Worm (Caenorhabditis elegans) whole organism, L4 larva: ENCODE measurements around the gene rps-21.

Source experiments
- Y5F2A.4 ChIP-seq: fragments of 200-800 bp; sonication (Bioruptor generic); optimal IDR thresholded peaks from 2 replicates; lab custom pipeline; 2018; ENCODE audit warnings: mild to moderate bottlenecking, missing genetic modification characterization, missing compliant biosample characterization
- ZK546.5 ChIP-seq, 2 experiments: sonication (generic microtip); optimal IDR thresholded peaks; 2 replicates each; lab custom pipeline; 2017; ENCODE audit warnings: missing biosample characterization in 2 of 2, missing genetic modification characterization in 2 of 2
- aha-1 ChIP-seq: fragments of 150-350 bp; peaks from one replicate; lab custom pipeline; 2014; ENCODE audit warnings: missing biosample characterization, missing genetic modification characterization
- arid-1 ChIP-seq: fragments of 200-800 bp; sonication (Bioruptor generic); conservative IDR thresholded peaks from 2 replicates; pipeline ENCODE4 v1.3.6; 2022; ENCODE audit warnings: missing genetic modification reagents, missing genetic modification characterization, missing compliant biosample characterization
- ceh-28 ChIP-seq: fragments of 150-350 bp; optimal IDR thresholded peaks from 2 replicates; lab custom pipeline; 2014; ENCODE audit warnings: missing biosample characterization, missing genetic modification reagents, missing genetic modification characterization
- ceh-82 ChIP-seq: sonication (generic microtip); optimal IDR thresholded peaks from 2 replicates; lab custom pipeline; 2017; ENCODE audit warnings: missing biosample characterization, missing genetic modification characterization
- cey-2 ChIP-seq: sonication (generic microtip); optimal IDR thresholded peaks from 3 replicates; lab custom pipeline; 2017; ENCODE audit warnings: missing genetic modification characterization, mild to moderate bottlenecking, missing compliant biosample characterization, antibody characterized with exemption, borderline replicate concordance; ENCODE audit not compliant: insufficient read depth
- daf-16 ChIP-seq, 3 experiments: sonication (generic microtip); optimal IDR thresholded peaks; 2 replicates each; lab custom pipeline; 2016 to 2017; ENCODE audit warnings: missing genetic modification characterization in 3 of 3, missing genetic modification reagents in 3 of 3, mild to moderate bottlenecking in 2 of 3, missing compliant biosample characterization in 2 of 3, missing biosample characterization in 1 of 3, moderate library complexity in 1 of 3
- dpl-1 ChIP-seq: fragments of 150-350 bp; optimal IDR thresholded peaks from 2 replicates; lab custom pipeline; 2014; ENCODE audit warnings: missing biosample characterization, missing genetic modification reagents, missing genetic modification characterization
- duxl-1 ChIP-seq: sonication (generic microtip); optimal IDR thresholded peaks from 2 replicates; lab custom pipeline; 2016; ENCODE audit warnings: mild to moderate bottlenecking, missing genetic modification characterization, moderate library complexity, missing compliant biosample characterization; ENCODE audit not compliant: poor library complexity
- dve-1 ChIP-seq: sonication (generic microtip); optimal IDR thresholded peaks from 2 replicates; lab custom pipeline; 2017; ENCODE audit warnings: antibody characterized with exemption, mild to moderate bottlenecking, missing genetic modification characterization, missing compliant biosample characterization; ENCODE audit not compliant: insufficient read depth
- egl-43 ChIP-seq: fragments of 200-800 bp; sonication (Bioruptor generic); IDR thresholded peaks from 2 replicates; pipeline ENCODE4 v1.3.6; 2022; ENCODE audit warnings: missing genetic modification reagents, missing genetic modification characterization, missing compliant biosample characterization
- hlh-11 ChIP-seq: fragments of 200-800 bp; sonication (Bioruptor generic); optimal IDR thresholded peaks from 2 replicates; lab custom pipeline; 2018; ENCODE audit warnings: mild to moderate bottlenecking, missing genetic modification characterization, missing compliant biosample characterization
- hlh-30 ChIP-seq: sonication (generic microtip); optimal IDR thresholded peaks from 2 replicates; lab custom pipeline; 2017; ENCODE audit warnings: antibody characterized with exemption, mild to moderate bottlenecking, missing genetic modification characterization, missing compliant biosample characterization; ENCODE audit not compliant: insufficient read depth
- hmg-1.1 ChIP-seq: fragments of 200-800 bp; sonication (Bioruptor generic); IDR thresholded peaks from 2 replicates; pipeline ENCODE4 v1.3.6; 2022; ENCODE audit warnings: missing genetic modification reagents, missing genetic modification characterization, missing compliant biosample characterization
- lin-13 ChIP-seq: fragments of 150-350 bp; optimal IDR thresholded peaks from 2 replicates; lab custom pipeline; 2014; ENCODE audit warnings: missing biosample characterization, missing genetic modification reagents, missing genetic modification characterization
- lin-38 ChIP-seq: fragments of 200-800 bp; sonication (Bioruptor generic); IDR thresholded peaks from 2 replicates; pipeline ENCODE4 v1.3.6; 2022; ENCODE audit warnings: missing genetic modification reagents, missing genetic modification characterization, missing compliant biosample characterization
- lsy-2 ChIP-seq, 2 experiments: fragments of 150-350 bp in 1 of 2; sonication (generic microtip) in 1 of 2; optimal IDR thresholded peaks; 2 replicates each; lab custom pipeline; 2014 to 2017; ENCODE audit warnings: missing biosample characterization in 2 of 2, missing genetic modification characterization in 2 of 2
- mep-1 ChIP-seq: fragments of 150-350 bp; sonication (generic microtip); optimal IDR thresholded peaks from 3 replicates; lab custom pipeline; 2014; ENCODE audit warnings: missing biosample characterization, missing genetic modification characterization
- mes-2 ChIP-seq: sonication (generic microtip); optimal IDR thresholded peaks from 2 replicates; lab custom pipeline; 2016; ENCODE audit warnings: missing genotype, mild to moderate bottlenecking, missing genetic modification characterization, missing compliant biosample characterization; ENCODE audit not compliant: poor library complexity, severe bottlenecking
- nhr-41 ChIP-seq: fragments of 200-800 bp; sonication (Bioruptor generic); IDR thresholded peaks from 2 replicates; pipeline ENCODE4 v1.3.6; 2022; ENCODE audit warnings: missing genetic modification reagents, missing genetic modification characterization, missing compliant biosample characterization
- nhr-77 ChIP-seq: fragments of 150-350 bp; optimal IDR thresholded peaks from 2 replicates; lab custom pipeline; 2014; ENCODE audit warnings: missing biosample characterization, missing genetic modification characterization
- pha-4 ChIP-seq, 2 experiments: fragments of 150-350 bp in 1 of 2; fragments of 200-800 bp in 1 of 2; sonication (Bioruptor generic) in 1 of 2; IDR thresholded peaks in 1 of 2; optimal IDR thresholded peaks in 1 of 2; 2 replicates each; pipeline versions ENCODE4 v1.3.6 to Lab custom; 2014 to 2022; ENCODE audit warnings: missing genetic modification characterization in 2 of 2, missing genetic modification reagents in 2 of 2, missing biosample characterization in 1 of 2, missing compliant biosample characterization in 1 of 2
- rbr-2 ChIP-seq: sonication (generic microtip); optimal IDR thresholded peaks from 2 replicates; lab custom pipeline; 2016; ENCODE audit warnings: missing genotype, missing genetic modification characterization, missing compliant biosample characterization
- set-16 ChIP-seq: fragments of 200-800 bp; sonication (Bioruptor generic); IDR thresholded peaks from 2 replicates; pipeline ENCODE4 v1.3.6; 2022; ENCODE audit warnings: missing genetic modification reagents, missing genetic modification characterization, missing compliant biosample characterization
- spr-1 ChIP-seq: sonication (generic microtip); optimal IDR thresholded peaks from 2 replicates; lab custom pipeline; 2016; ENCODE audit warnings: mild to moderate bottlenecking, missing genetic modification characterization, missing compliant biosample characterization
- unc-130 ChIP-seq: sonication (generic microtip); optimal IDR thresholded peaks from 2 replicates; lab custom pipeline; 2016; ENCODE audit warnings: missing genetic modification reagents, missing genetic modification characterization, missing compliant biosample characterization
- vab-7 ChIP-seq: fragments of 200-800 bp; sonication (Bioruptor generic); IDR thresholded peaks from 2 replicates; pipeline ENCODE4 v1.3.6; 2022; ENCODE audit warnings: missing genetic modification reagents, missing genetic modification characterization, missing compliant biosample characterization
- zfp-2 ChIP-seq: sonication (generic microtip); optimal IDR thresholded peaks from 2 replicates; lab custom pipeline; 2016; ENCODE audit warnings: mild to moderate bottlenecking, missing genetic modification characterization, missing compliant biosample characterization
- zfp-3 ChIP-seq: fragments of 200-800 bp; sonication (Bioruptor generic); conservative IDR thresholded peaks from 2 replicates; pipeline ENCODE4 v1.3.6; 2022; ENCODE audit warnings: missing genetic modification reagents, missing genetic modification characterization, missing compliant biosample characterization
- zip-2 ChIP-seq: fragments of 150-350 bp; optimal IDR thresholded peaks from 2 replicates; lab custom pipeline; 2014; ENCODE audit warnings: missing biosample characterization, missing genetic modification characterization
- ztf-11 ChIP-seq: fragments of 150-350 bp; optimal IDR thresholded peaks from 2 replicates; lab custom pipeline; 2014; ENCODE audit warnings: missing biosample characterization, missing genetic modification characterization
- ztf-7 ChIP-seq: fragments of 150-350 bp; optimal IDR thresholded peaks from 2 replicates; lab custom pipeline; 2014; ENCODE audit warnings: missing biosample characterization, missing genetic modification characterization

Gene rps-21

ce11 chrIII:7189581-7190128 lies at the start of gene rps-21 (continued):
- TF ChIP-seq vab-7 (GFP tag; lab: Robert Waterston, UW): no peak
- TF ChIP-seq Y5F2A.4 (GFP tag; lab: Kevin White, UChicago): no peak
- TF ChIP-seq dve-1 (tag; lab: Kevin White, UChicago): peak; percentile 82
- TF ChIP-seq, all 104 proteins: peak for 36

ce11 chrIII:7238727-7239126 lies 49.3 kb upstream of the rps-21 start, which contains the start of gene pars-1:
TSS of gene pars-1 (plus strand) at chrIII:7239027.
- TF ChIP-seq zfp-3 (GFP tag; lab: Robert Waterston, UW) (no peak), lin-13 (GFP tag; lab: Kevin White, UChicago) (no peak), zip-2 (peak; percentile 46), ztf-11 (tag; lab: Kevin White, UChicago) (no peak), spr-1 (tag; lab: Kevin White, UChicago) (no peak)
- TF ChIP-seq, all 104 proteins: peak for 1

ce11 chrIII:7235660-7236059 lies 46.2 kb upstream of the rps-21 start:
- peak; percentile 85 for TF ChIP-seq set-16

ce11 chrIII:7234148-7234547 lies 44.7 kb upstream of the rps-21 start, which contains the start of gene ndus-8:
TSS of gene ndus-8 (minus strand) at chrIII:7234202.
- TF ChIP-seq duxl-1 (tag; lab: Kevin White, UChicago) (peak; percentile 18), pha-4 (GFP tag; IDR thresholded peaks at IDR 0.05; lab: Robert Waterston, UW) (no peak), pha-4 (tag; optimal IDR thresholded peaks at IDR 0.05; lab: Kevin White, UChicago) (peak; percentile 43), egl-43 (GFP tag; lab: Robert Waterston, UW) (no peak), ZK546.5 (tag; optimal IDR thresholded peaks at IDR 0.05; lab: Kevin White, UChicago) (no peak), rbr-2 (tag; lab: Kevin White, UChicago) (peak; percentile 44), dpl-1 (peak; percentile 78), ceh-28 (no peak), aha-1 (tag; lab: Kevin White, UChicago) (peak; percentile 51), vab-7 (GFP tag; lab: Robert Waterston, UW) (no peak), daf-16 (GFP tag; optimal IDR thresholded peaks at IDR 0.05; lab: Kevin White, UChicago) (no peak), daf-16 (tag; optimal IDR thresholded peaks at IDR 0.05; lab: Kevin White, UChicago) (peak; percentile 40), nhr-77 (tag; lab: Kevin White, UChicago) (peak; percentile 5), cey-2 (no peak), mes-2 (tag; lab: Kevin White, UChicago) (peak; percentile 82), lin-38 (GFP tag; lab: Robert Waterston, UW) (peak; percentile 60), zfp-2 (tag; lab: Kevin White, UChicago) (no peak), dve-1 (tag; lab: Kevin White, UChicago) (peak; percentile 62), ceh-82 (tag; lab: Kevin White, UChicago) (no peak), hlh-30 (tag; lab: Kevin White, UChicago) (peak; percentile 35), ztf-7 (no peak), arid-1 (GFP tag; lab: Robert Waterston, UW) (0 out of 2 replicates have a peak, but pooled peaks have one; percentile 19), hlh-11 (tag; lab: Kevin White, UChicago) (peak; percentile 39), unc-130 (GFP tag; lab: Kevin White, UChicago) (no peak), lsy-2 (tag; optimal IDR thresholded peaks at IDR 0.05; lab: Kevin White, UChicago) (peak in 1 of 2 experiments; percentile 89), hmg-1.1 (GFP tag; lab: Robert Waterston, UW) (no peak), nhr-41 (no peak), mep-1 (tag; lab: Kevin White, UChicago) (peak; percentile 62)
